Worm (Caenorhabditis elegans) whole organism, L1 larva: Measurements from ENCODE around the gene clec-250.

ENCODE experiments used
- Y116A8C.19 ChIP-seq: sonication (generic microtip); optimal IDR thresholded peaks from 2 replicates; lab custom pipeline; 2016; ENCODE audit warnings: missing compliant biosample characterization, missing genetic modification characterization, borderline replicate concordance
- aly-2 ChIP-seq: fragments of 150-350 bp; optimal IDR thresholded peaks from 2 replicates; lab custom pipeline; 2014; ENCODE audit warnings: missing biosample characterization, missing genetic modification characterization
- ceh-82 ChIP-seq, 3 experiments: fragments of 150-350 bp in 1 of 3; sonication (generic microtip) in 2 of 3; optimal IDR thresholded peaks; 2 replicates each; lab custom pipeline; 2014 to 2017; ENCODE audit warnings: missing biosample characterization in 3 of 3, missing genetic modification characterization in 3 of 3
- dpl-1 ChIP-seq, 3 experiments: fragments of 150-350 bp in 2 of 3; sonication (generic microtip) in 1 of 3; optimal IDR thresholded peaks; 2 replicates each; lab custom pipeline; 2014 to 2017; ENCODE audit warnings: missing biosample characterization in 3 of 3, missing genetic modification characterization in 3 of 3, missing genetic modification reagents in 3 of 3
- lsy-2 ChIP-seq, 2 experiments: fragments of 150-350 bp; optimal IDR thresholded peaks; 2 replicates each; lab custom pipeline; 2014; ENCODE audit warnings: missing biosample characterization in 2 of 2, missing genetic modification characterization in 2 of 2
- nhr-28 ChIP-seq: fragments of 150-350 bp; optimal IDR thresholded peaks from 2 replicates; lab custom pipeline; 2014; ENCODE audit warnings: missing biosample characterization, missing genetic modification characterization
- zip-4 ChIP-seq: fragments of 200-800 bp; sonication (Bioruptor generic); optimal IDR thresholded peaks from 2 replicates; lab custom pipeline; 2018; ENCODE audit warnings: mild to moderate bottlenecking, missing genetic modification characterization, moderate library complexity, missing compliant biosample characterization

- TF ChIP-seq dpl-1 (GFP tag; optimal IDR thresholded peaks at IDR 0.05; lab: Kevin White, UChicago), result no peak
- no peak for TF ChIP-seq ceh-82 (tag; optimal IDR thresholded peaks at IDR 0.05; lab: Kevin White, UChicago)
- no peak for TF ChIP-seq lsy-2 (tag; optimal IDR thresholded peaks at IDR 0.05; lab: Kevin White, UChicago)
- no peak for TF ChIP-seq zip-4 (GFP tag; lab: Kevin White, UChicago)
- TF ChIP-seq nhr-28 (tag; lab: Kevin White, UChicago), result no peak
- TF ChIP-seq Y116A8C.19, result no peak
- TF ChIP-seq aly-2 (tag; lab: Kevin White, UChicago), result no peak
Observed at ce11 chrV:18748726-18749125, 6.7 kb upstream of the clec-250 start, which contains the start of gene clec-252.
